Worm (Caenorhabditis elegans) whole organism, early embryonic: Measurements from ENCODE around the gene cut-2.

ENCODE experiments used
- B0310.2 ChIP-seq: sonication (generic microtip); optimal IDR thresholded peaks from 2 replicates; lab custom pipeline; 2016; ENCODE audit warnings: mild to moderate bottlenecking, missing genetic modification characterization, missing compliant biosample characterization
- F13C5.2 ChIP-seq: sonication (generic microtip); optimal IDR thresholded peaks from 2 replicates; lab custom pipeline; 2017; ENCODE audit warnings: mild to moderate bottlenecking, missing genetic modification characterization, inconsistent platforms, missing compliant biosample characterization
- aly-1 ChIP-seq: sonication (generic microtip); optimal IDR thresholded peaks from 2 replicates; lab custom pipeline; 2016; ENCODE audit warnings: missing genetic modification characterization, missing compliant biosample characterization
- ama-1 ChIP-seq: fragments of 150-350 bp; optimal IDR thresholded peaks from 2 replicates; lab custom pipeline; 2014
- ceh-13 ChIP-seq: fragments of 200-800 bp; sonication (Bioruptor generic); optimal IDR thresholded peaks from 2 replicates; lab custom pipeline; 2018; ENCODE audit warnings: mild to moderate bottlenecking, missing genetic modification characterization, missing compliant biosample characterization
- ceh-36 ChIP-seq: sonication (generic microtip); optimal IDR thresholded peaks from 2 replicates; lab custom pipeline; 2016; ENCODE audit warnings: missing genetic modification characterization, inconsistent platforms, missing compliant biosample characterization
- ets-7 ChIP-seq: sonication (generic microtip); optimal IDR thresholded peaks from 2 replicates; lab custom pipeline; 2016; ENCODE audit warnings: missing genotype, missing genetic modification characterization, missing compliant biosample characterization
- flt-1 ChIP-seq: fragments of 200-800 bp; sonication (Bioruptor generic); IDR thresholded peaks from 2 replicates; pipeline ENCODE4 v1.3.6; 2022; ENCODE audit warnings: missing genetic modification characterization, missing compliant biosample characterization
- hmbx-1 ChIP-seq: sonication (generic microtip); optimal IDR thresholded peaks from 2 replicates; lab custom pipeline; 2016; ENCODE audit warnings: mild to moderate bottlenecking, missing genetic modification characterization, missing compliant biosample characterization
- hmg-4 ChIP-seq: fragments of 200-800 bp; sonication (Bioruptor generic); optimal IDR thresholded peaks from 2 replicates; lab custom pipeline; 2018; ENCODE audit warnings: mild to moderate bottlenecking, missing genetic modification characterization, missing compliant biosample characterization
- hnd-1 ChIP-seq: sonication (generic microtip); optimal IDR thresholded peaks from 2 replicates; lab custom pipeline; 2016; ENCODE audit warnings: missing genetic modification characterization, missing compliant biosample characterization
- pes-1 ChIP-seq: fragments of 200-800 bp; sonication (Bioruptor generic); IDR thresholded peaks from 2 replicates; pipeline ENCODE4 v1.3.6; 2022; ENCODE audit warnings: missing genetic modification reagents, missing genetic modification characterization, missing compliant biosample characterization
- scrt-1 ChIP-seq: fragments of 200-800 bp; sonication (Bioruptor generic); IDR thresholded peaks from 2 replicates; pipeline ENCODE4 v1.3.6; 2022; ENCODE audit warnings: missing genetic modification characterization, missing compliant biosample characterization
- sea-1 ChIP-seq: fragments of 200-800 bp; sonication (Bioruptor generic); conservative IDR thresholded peaks from 2 replicates; pipeline ENCODE4 v1.3.6; 2022; ENCODE audit warnings: missing genetic modification characterization, missing compliant biosample characterization
- tbx-11 ChIP-seq: fragments of 200-800 bp; sonication (Bioruptor generic); IDR thresholded peaks from 2 replicates; pipeline ENCODE4 v1.3.6; 2022; ENCODE audit warnings: missing genetic modification characterization, missing compliant biosample characterization
- tbx-37 ChIP-seq: fragments of 200-800 bp; sonication (Bioruptor generic); conservative IDR thresholded peaks from 2 replicates; pipeline ENCODE4 v1.3.6; 2022; ENCODE audit warnings: missing genetic modification reagents, missing genetic modification characterization, missing compliant biosample characterization
- tra-4 ChIP-seq: sonication (generic microtip); optimal IDR thresholded peaks from 2 replicates; lab custom pipeline; 2017; ENCODE audit warnings: missing genetic modification characterization, missing compliant biosample characterization

The cut-2 gene

ce11 chrV:13401669-13402068 is 13.1 kb upstream of the cut-2 start:
- no peak for TF ChIP-seq ama-1 (lab: Kevin White, UChicago)
- no peak for TF ChIP-seq tra-4 (tag; lab: Kevin White, UChicago)
- no peak for TF ChIP-seq B0310.2 (tag; lab: Kevin White, UChicago)
- no peak for TF ChIP-seq pes-1

- TF ChIP-seq ceh-36 (tag; lab: Kevin White, UChicago) (no peak), scrt-1 (GFP tag; lab: Robert Waterston, UW) (no peak), sea-1 (GFP tag; lab: Robert Waterston, UW) (no peak), B0310.2 (tag; lab: Kevin White, UChicago) (no peak), aly-1 (no peak), tbx-37 (no peak), hnd-1 (no peak), ama-1 (lab: Kevin White, UChicago) (no peak), F13C5.2 (tag; lab: Kevin White, UChicago) (no peak), hmbx-1 (tag; lab: Kevin White, UChicago) (no peak), tbx-11 (GFP tag; lab: Robert Waterston, UW) (no peak)
Observed at ce11 chrV:13402524-13402923, 12.2 kb upstream of the cut-2 start.

ce11 chrV:13406032-13406431 is 8.7 kb upstream of the cut-2 start, which contains the start of gene cutl-1:
cutl-1 (minus strand) TSS chrV:13406114.
- TF ChIP-seq ama-1 (lab: Kevin White, UChicago) (no peak), scrt-1 (GFP tag; lab: Robert Waterston, UW) (no peak), pes-1 (no peak), hnd-1 (no peak), hmg-4 (GFP tag; lab: Kevin White, UChicago) (no peak)

ce11 chrV:13406511-13406910 is 8.2 kb upstream of the cut-2 start, which contains the start of gene F53F1.2:
F53F1.2 (plus strand) TSS chrV:13406816.
- TF ChIP-seq tbx-37 (no peak), ceh-36 (tag; lab: Kevin White, UChicago) (no peak), ama-1 (lab: Kevin White, UChicago) (no peak)

- no peak for TF ChIP-seq tbx-37
- TF ChIP-seq hmbx-1 (tag; lab: Kevin White, UChicago), result no peak
- no peak for TF ChIP-seq aly-1
- no peak for TF ChIP-seq hmg-4 (GFP tag; lab: Kevin White, UChicago)
- TF ChIP-seq scrt-1 (GFP tag; lab: Robert Waterston, UW), result no peak
- no peak for TF ChIP-seq tbx-11 (GFP tag; lab: Robert Waterston, UW)
- TF ChIP-seq sea-1 (GFP tag; lab: Robert Waterston, UW), result no peak
- TF ChIP-seq hnd-1, result no peak
- TF ChIP-seq ama-1 (lab: Kevin White, UChicago), result no peak
- TF ChIP-seq B0310.2 (tag; lab: Kevin White, UChicago), result no peak
- no peak for TF ChIP-seq ets-7 (tag; lab: Kevin White, UChicago)
- no peak for TF ChIP-seq tra-4 (tag; lab: Kevin White, UChicago)
- TF ChIP-seq flt-1 (GFP tag; lab: Robert Waterston, UW), result no peak
- no peak for TF ChIP-seq F13C5.2 (tag; lab: Kevin White, UChicago)
- TF ChIP-seq pes-1, result no peak
- no peak for TF ChIP-seq ceh-13 (GFP tag; lab: Kevin White, UChicago)
- no peak for TF ChIP-seq ceh-36 (tag; lab: Kevin White, UChicago)
Observed at ce11 chrV:13407913-13408312, 6.8 kb upstream of the cut-2 start, which contains the start of gene F53F1.3. F53F1.3 (plus strand) TSS chrV:13408242.

ce11 chrV:13408440-13408839 is 6.3 kb upstream of the cut-2 start:
- TF ChIP-seq tbx-11 (GFP tag; lab: Robert Waterston, UW), result no peak
- no peak for TF ChIP-seq aly-1
- no peak for TF ChIP-seq pes-1
- TF ChIP-seq ceh-36 (tag; lab: Kevin White, UChicago), result no peak
- TF ChIP-seq tra-4 (tag; lab: Kevin White, UChicago), result no peak
- TF ChIP-seq sea-1 (GFP tag; lab: Robert Waterston, UW), result no peak
- no peak for TF ChIP-seq hmg-4 (GFP tag; lab: Kevin White, UChicago)
- no peak for TF ChIP-seq tbx-37
- TF ChIP-seq ama-1 (lab: Kevin White, UChicago), result no peak
- TF ChIP-seq flt-1 (GFP tag; lab: Robert Waterston, UW), result no peak
- TF ChIP-seq hmbx-1 (tag; lab: Kevin White, UChicago), result no peak
- no peak for TF ChIP-seq hnd-1
- no peak for TF ChIP-seq B0310.2 (tag; lab: Kevin White, UChicago)
- no peak for TF ChIP-seq scrt-1 (GFP tag; lab: Robert Waterston, UW)
- no peak for TF ChIP-seq ets-7 (tag; lab: Kevin White, UChicago)
- no peak for TF ChIP-seq ceh-13 (GFP tag; lab: Kevin White, UChicago)

- no peak for TF ChIP-seq aly-1
- no peak for TF ChIP-seq tbx-37
- TF ChIP-seq ama-1 (lab: Kevin White, UChicago), result no peak
- TF ChIP-seq sea-1 (GFP tag; lab: Robert Waterston, UW), result no peak
- no peak for TF ChIP-seq tbx-11 (GFP tag; lab: Robert Waterston, UW)
- no peak for TF ChIP-seq hmg-4 (GFP tag; lab: Kevin White, UChicago)
- no peak for TF ChIP-seq hmbx-1 (tag; lab: Kevin White, UChicago)
- no peak for TF ChIP-seq F13C5.2 (tag; lab: Kevin White, UChicago)
- no peak for TF ChIP-seq ceh-36 (tag; lab: Kevin White, UChicago)
Observed at ce11 chrV:13409089-13409488, 5.7 kb upstream of the cut-2 start.

ce11 chrV:13410688-13411087 is 4.1 kb upstream of the cut-2 start, which contains the start of gene F53F1.4:
F53F1.4 (plus strand) TSS chrV:13411077.
- TF ChIP-seq hmbx-1 (tag; lab: Kevin White, UChicago) (no peak), ceh-36 (tag; lab: Kevin White, UChicago) (no peak), hmg-4 (GFP tag; lab: Kevin White, UChicago) (no peak), tbx-11 (GFP tag; lab: Robert Waterston, UW) (no peak), B0310.2 (tag; lab: Kevin White, UChicago) (no peak), ets-7 (tag; lab: Kevin White, UChicago) (no peak), F13C5.2 (tag; lab: Kevin White, UChicago) (no peak)
